Worm (Caenorhabditis elegans) whole organism, late embryonic: ENCODE measurements around the gene hcf-1.

Experiments used
- ceh-19 ChIP-seq: fragments of 200-800 bp; sonication (Bioruptor generic); optimal IDR thresholded peaks from 2 replicates; lab custom pipeline; 2018; ENCODE audit warnings: mild to moderate bottlenecking, missing genetic modification characterization, missing compliant biosample characterization
- ceh-48 ChIP-seq: sonication (generic microtip); optimal IDR thresholded peaks from 2 replicates; lab custom pipeline; 2016; ENCODE audit warnings: missing genetic modification characterization, inconsistent platforms, missing compliant biosample characterization
- elt-4 ChIP-seq: sonication (generic microtip); optimal IDR thresholded peaks from 2 replicates; lab custom pipeline; 2016; ENCODE audit warnings: missing genetic modification characterization, missing compliant biosample characterization
- fkh-10 ChIP-seq: fragments of 150-350 bp; optimal IDR thresholded peaks from 2 replicates; lab custom pipeline; 2014; ENCODE audit warnings: missing biosample characterization, missing genetic modification reagents, missing genetic modification characterization
- hlh-15 ChIP-seq: sonication (generic microtip); optimal IDR thresholded peaks from 2 replicates; lab custom pipeline; 2016; ENCODE audit warnings: missing genetic modification characterization, missing compliant biosample characterization
- pat-9 ChIP-seq: fragments of 200-800 bp; sonication (Bioruptor generic); optimal IDR thresholded peaks from 2 replicates; lab custom pipeline; 2018; ENCODE audit warnings: mild to moderate bottlenecking, missing genetic modification characterization, moderate library complexity, missing compliant biosample characterization
- pqm-1 ChIP-seq: sonication (generic microtip); optimal IDR thresholded peaks from 2 replicates; lab custom pipeline; 2016; ENCODE audit warnings: missing genetic modification characterization, missing compliant biosample characterization
- ref-2 ChIP-seq: sonication (generic microtip); optimal IDR thresholded peaks from 2 replicates; lab custom pipeline; 2016; ENCODE audit warnings: missing genetic modification characterization, missing compliant biosample characterization
- rnt-1 ChIP-seq: sonication (generic microtip); optimal IDR thresholded peaks from 2 replicates; lab custom pipeline; 2016; ENCODE audit warnings: missing genetic modification characterization, missing compliant biosample characterization
- sdc-2 ChIP-seq: sonication (generic microtip); optimal IDR thresholded peaks from 2 replicates; lab custom pipeline; 2016; ENCODE audit warnings: missing genotype, missing genetic modification characterization, missing compliant biosample characterization

DNA sequence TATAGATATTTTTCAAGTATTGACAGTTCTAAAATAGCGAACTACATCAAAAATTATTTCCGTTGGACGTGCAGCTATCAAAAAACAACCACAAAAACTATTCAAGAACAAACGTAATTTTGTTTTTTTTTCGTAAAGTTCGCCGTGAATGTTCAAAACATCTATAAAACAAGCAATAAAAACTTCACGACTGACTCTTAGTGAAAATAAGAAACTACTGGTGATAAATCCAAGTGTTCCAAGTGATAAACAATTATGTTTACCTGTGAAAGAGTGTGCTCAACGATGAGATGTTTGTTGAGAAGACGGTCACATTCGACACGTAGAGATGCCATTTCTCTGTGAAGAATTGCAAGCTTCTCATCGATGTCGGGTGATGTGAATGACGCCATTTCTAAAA, 51.3 kb downstream of the hcf-1 start, which contains the start of gene C50F7.6:
- TF ChIP-seq elt-4 (tag; lab: Kevin White, UChicago) (no peak), sdc-2 (tag; lab: Kevin White, UChicago) (no peak), rnt-1 (tag; lab: Kevin White, UChicago) (no peak), pqm-1 (no peak), pat-9 (tag; lab: Kevin White, UChicago) (no peak), fkh-10 (GFP tag; lab: Kevin White, UChicago) (no peak), ref-2 (tag; lab: Kevin White, UChicago) (no peak), ceh-19 (GFP tag; lab: Kevin White, UChicago) (no peak), hlh-15 (tag; lab: Kevin White, UChicago) (no peak), ceh-48 (tag; lab: Kevin White, UChicago) (no peak)
